Worm (Caenorhabditis elegans) whole organism, L3 larva: ENCODE results near the gene qui-1.
"Not testable (repeated sequence)": the region's sequence is repeated elsewhere in the genome, so short reads cannot be mapped to it uniquely, and the experiment has no call there.

Source experiments
- R02D3.7 ChIP-seq: fragments of 150-350 bp; optimal IDR thresholded peaks from 2 replicates; lab custom pipeline; 2014; ENCODE audit warnings: missing biosample characterization, missing genetic modification characterization
- aly-2 ChIP-seq: fragments of 150-350 bp; optimal IDR thresholded peaks from 2 replicates; lab custom pipeline; 2014; ENCODE audit warnings: missing biosample characterization, missing genetic modification characterization
- ceh-82 ChIP-seq: fragments of 150-350 bp; optimal IDR thresholded peaks from 2 replicates; lab custom pipeline; 2014; ENCODE audit warnings: missing biosample characterization, missing genetic modification characterization
- daf-12 ChIP-seq: fragments of 150-350 bp; optimal IDR thresholded peaks from 2 replicates; lab custom pipeline; 2014; ENCODE audit warnings: missing biosample characterization, missing genetic modification reagents, missing genetic modification characterization
- egl-5 ChIP-seq: fragments of 150-350 bp; optimal IDR thresholded peaks from 2 replicates; lab custom pipeline; 2017; ENCODE audit warnings: missing biosample characterization, missing genetic modification reagents, missing genetic modification characterization, inconsistent platforms
- elt-1 ChIP-seq: fragments of 150-350 bp; optimal IDR thresholded peaks from 2 replicates; lab custom pipeline; 2014; ENCODE audit warnings: missing biosample characterization, missing genetic modification characterization
- elt-3 ChIP-seq, 3 experiments: fragments of 150-350 bp in 1 of 3; sonication (generic microtip) in 2 of 3; optimal IDR thresholded peaks; 2 replicates in 2 of 3; 4 replicates in 1 of 3; lab custom pipeline; 2014 to 2017; ENCODE audit warnings: missing biosample characterization in 3 of 3, missing genetic modification characterization in 3 of 3
- eor-1 ChIP-seq, 2 experiments: fragments of 150-350 bp; optimal IDR thresholded peaks; 2 replicates each; lab custom pipeline; 2014 to 2018; ENCODE audit warnings: missing biosample characterization in 2 of 2, missing genetic modification characterization in 2 of 2
- fkh-10 ChIP-seq: sonication (generic microtip); optimal IDR thresholded peaks from 2 replicates; lab custom pipeline; 2017; ENCODE audit warnings: missing biosample characterization, missing genetic modification reagents, missing genetic modification characterization
- fkh-2 ChIP-seq: fragments of 150-350 bp; optimal IDR thresholded peaks from 2 replicates; lab custom pipeline; 2014; ENCODE audit warnings: missing biosample characterization, missing genetic modification reagents, missing genetic modification characterization
- fos-1 ChIP-seq: fragments of 150-350 bp; optimal IDR thresholded peaks from 2 replicates; lab custom pipeline; 2014; ENCODE audit warnings: missing biosample characterization, missing genetic modification characterization
- jun-1 ChIP-seq: fragments of 150-350 bp; optimal IDR thresholded peaks from 2 replicates; lab custom pipeline; 2014; ENCODE audit warnings: missing biosample characterization, missing genetic modification reagents, missing genetic modification characterization
- lin-15B ChIP-seq: fragments of 150-350 bp; optimal IDR thresholded peaks from 2 replicates; lab custom pipeline; 2014; ENCODE audit warnings: missing biosample characterization, missing genetic modification characterization
- lsy-12 ChIP-seq: sonication (generic microtip); optimal IDR thresholded peaks from 2 replicates; lab custom pipeline; 2016; ENCODE audit warnings: mild to moderate bottlenecking, missing genetic modification characterization, missing compliant biosample characterization
- mdl-1 ChIP-seq: fragments of 150-350 bp; optimal IDR thresholded peaks from 2 replicates; lab custom pipeline; 2014; ENCODE audit warnings: missing biosample characterization, missing genetic modification characterization
- nhr-11 ChIP-seq: fragments of 150-350 bp; optimal IDR thresholded peaks from 2 replicates; lab custom pipeline; 2014; ENCODE audit warnings: missing biosample characterization, missing genetic modification characterization
- nhr-12 ChIP-seq: fragments of 150-350 bp; optimal IDR thresholded peaks from 2 replicates; lab custom pipeline; 2014; ENCODE audit warnings: missing biosample characterization, missing genetic modification characterization
- nhr-237 ChIP-seq: fragments of 150-350 bp; optimal IDR thresholded peaks from 2 replicates; lab custom pipeline; 2014; ENCODE audit warnings: missing biosample characterization, missing genetic modification characterization
- nhr-25 ChIP-seq: sonication (generic microtip); optimal IDR thresholded peaks from 2 replicates; lab custom pipeline; 2017; ENCODE audit warnings: missing biosample characterization, missing genetic modification characterization
- nhr-67 ChIP-seq: fragments of 150-350 bp; optimal IDR thresholded peaks from 2 replicates; lab custom pipeline; 2014; ENCODE audit warnings: missing biosample characterization, missing genetic modification characterization
- nhr-76 ChIP-seq: fragments of 150-350 bp; sonication (generic microtip); optimal IDR thresholded peaks from 5 replicates; lab custom pipeline; 2014; ENCODE audit warnings: missing biosample characterization, missing genetic modification characterization
- pha-4 ChIP-seq: fragments of 150-350 bp; optimal IDR thresholded peaks from 2 replicates; lab custom pipeline; 2014; ENCODE audit warnings: missing biosample characterization, missing genetic modification reagents, missing genetic modification characterization
- sea-2 ChIP-seq: fragments of 150-350 bp; sonication (generic microtip); optimal IDR thresholded peaks from 4 replicates; lab custom pipeline; 2014; ENCODE audit warnings: missing biosample characterization, missing genetic modification reagents, missing genetic modification characterization
- snpc-4 ChIP-seq: fragments of 150-350 bp; optimal IDR thresholded peaks from 2 replicates; lab custom pipeline; 2014; ENCODE audit warnings: missing biosample characterization, missing genetic modification characterization
- tbx-2 ChIP-seq: sonication (generic microtip); optimal IDR thresholded peaks from 2 replicates; lab custom pipeline; 2016; ENCODE audit warnings: mild to moderate bottlenecking, missing genetic modification characterization, missing compliant biosample characterization
- unc-39 ChIP-seq: sonication (generic microtip); optimal IDR thresholded peaks from 4 replicates; lab custom pipeline; 2017; ENCODE audit warnings: missing biosample characterization, missing genetic modification characterization
- unc-62 ChIP-seq: fragments of 150-350 bp; sonication (generic microtip); optimal IDR thresholded peaks from 4 replicates; lab custom pipeline; 2014; ENCODE audit warnings: missing biosample characterization, missing genetic modification reagents, missing genetic modification characterization
- zag-1 ChIP-seq: fragments of 150-350 bp; optimal IDR thresholded peaks from 2 replicates; lab custom pipeline; 2014; ENCODE audit warnings: missing biosample characterization, missing genetic modification characterization
- ztf-11 ChIP-seq: fragments of 150-350 bp; optimal IDR thresholded peaks from 2 replicates; lab custom pipeline; 2014; ENCODE audit warnings: missing biosample characterization, missing genetic modification characterization

qui-1 gene

ce11 chrIV:13575673-13576072 is 14.0 kb downstream of the qui-1 start:
- TF ChIP-seq egl-5 (tag; lab: Kevin White, UChicago) (no peak), pha-4 (tag; lab: Kevin White, UChicago) (no peak), fkh-2 (tag; lab: Kevin White, UChicago) (no peak), eor-1 (tag; optimal IDR thresholded peaks at IDR 0.05; lab: Kevin White, UChicago) (no peak), fkh-10 (no peak), nhr-237 (tag; lab: Kevin White, UChicago) (no peak), daf-12 (tag; lab: Kevin White, UChicago) (no peak), mdl-1 (no peak), nhr-11 (tag; lab: Kevin White, UChicago) (no peak), unc-39 (tag; lab: Kevin White, UChicago) (no peak), lin-15B (tag; lab: Kevin White, UChicago) (no peak)

DNA sequence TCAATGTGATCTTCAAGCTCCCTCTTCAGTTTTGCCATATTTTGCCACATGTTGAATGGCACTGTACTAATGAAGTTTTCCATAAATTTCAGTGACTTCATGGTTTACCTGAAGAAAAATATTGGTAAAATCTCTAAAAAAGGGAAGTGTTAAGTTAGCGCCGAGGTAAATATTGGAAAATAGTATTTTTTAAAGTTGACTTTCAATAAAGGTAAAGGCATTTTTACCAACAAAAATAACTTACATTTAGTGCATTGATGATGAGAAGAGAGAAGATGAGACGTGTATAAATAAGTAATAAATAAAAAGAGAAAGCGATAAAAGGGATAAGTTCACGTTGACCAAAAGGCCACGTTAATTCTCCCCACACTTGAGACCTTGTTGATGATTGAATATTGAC is 16.5 kb downstream of the qui-1 start, which contains the start of gene Y45F10B.8:
Gene Y45F10B.8 (minus strand): TSS at position 101 of the 400 bp plus-strand sequence.
- not testable (repeated sequence) for TF ChIP-seq nhr-25; sea-2 (GFP tag; lab: Kevin White, UChicago); nhr-67 (tag; lab: Kevin White, UChicago)

DNA sequence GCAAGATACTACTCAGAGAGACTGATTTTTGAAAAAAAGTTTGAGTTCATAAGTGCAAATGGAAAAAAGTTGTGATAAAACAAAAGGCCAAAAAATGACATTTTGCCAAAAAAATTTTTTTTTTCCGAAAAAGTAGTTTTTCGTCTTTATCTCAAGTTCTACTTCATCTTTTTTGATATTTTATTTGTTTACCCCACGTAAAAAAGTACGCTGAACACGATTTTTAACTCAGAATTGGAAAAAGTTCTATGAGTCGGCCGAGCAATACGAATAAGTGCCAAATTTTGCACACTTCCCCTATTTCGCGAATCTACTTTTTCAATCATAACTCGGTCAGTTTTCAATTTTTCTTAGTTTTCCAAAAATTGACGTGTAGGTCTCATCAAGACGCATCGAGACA is 17.3 kb downstream of the qui-1 start, which contains the start of gene sru-16:
Gene sru-16 (plus strand): TSS at position 301 of the 400 bp plus-strand sequence.
- not testable (repeated sequence) for TF ChIP-seq elt-1; aly-2 (tag; lab: Kevin White, UChicago); nhr-11 (tag; lab: Kevin White, UChicago)

DNA sequence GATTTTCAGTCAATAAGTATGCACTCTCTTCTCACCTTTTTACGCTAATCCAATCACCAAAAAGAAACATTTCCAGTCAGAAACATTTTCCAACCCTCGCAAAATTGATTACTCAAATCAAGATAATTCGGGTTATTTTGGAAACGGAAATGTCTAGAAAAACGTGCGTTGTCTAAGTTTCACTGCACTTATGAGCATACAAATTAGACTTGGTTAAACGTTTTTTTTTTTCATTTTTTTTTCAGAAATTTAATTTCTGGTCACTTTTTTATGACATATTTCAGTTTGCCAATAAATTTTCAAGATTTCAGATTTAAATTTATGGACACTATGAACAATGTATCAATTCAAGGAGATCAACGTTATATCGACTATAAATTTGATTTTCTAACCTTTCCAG is 21.2 kb downstream of the qui-1 start, which contains the start of gene sru-12:
Gene sru-12 (plus strand): TSS at position 301 of the 400 bp plus-strand sequence.
- TF ChIP-seq tbx-2 (tag; lab: Kevin White, UChicago), result no peak
- no peak for TF ChIP-seq nhr-25

DNA sequence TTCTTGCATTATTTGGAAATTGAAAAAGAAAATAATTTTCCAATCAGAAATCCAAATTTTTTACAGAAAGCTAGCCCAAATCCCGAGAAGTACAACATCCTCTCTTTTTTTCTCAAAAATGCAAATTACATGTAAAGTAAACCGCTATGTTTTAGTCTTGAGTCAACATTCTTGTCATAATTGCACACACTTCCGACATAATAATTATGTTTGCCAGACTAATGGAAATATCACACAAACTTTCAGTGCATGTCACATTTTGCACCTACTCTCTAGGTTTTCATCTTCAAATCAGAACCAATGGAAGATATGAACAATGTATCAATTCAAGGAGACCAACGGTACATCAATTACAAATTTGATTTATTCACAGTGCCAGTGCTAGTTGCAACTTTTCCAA is 23.0 kb downstream of the qui-1 start, which contains the start of gene sru-11:
Gene sru-11 (plus strand): TSS at position 301 of the 400 bp plus-strand sequence.
- TF ChIP-seq lin-15B (tag; lab: Kevin White, UChicago), result no peak
- TF ChIP-seq mdl-1, result no peak
- no peak for TF ChIP-seq nhr-76
- TF ChIP-seq nhr-12, result no peak
- no peak for TF ChIP-seq unc-39 (tag; lab: Kevin White, UChicago)
- no peak for TF ChIP-seq zag-1 (tag; lab: Kevin White, UChicago)
- TF ChIP-seq snpc-4 (tag; lab: Kevin White, UChicago), result no peak
- TF ChIP-seq aly-2 (tag; lab: Kevin White, UChicago), result no peak
- no peak for TF ChIP-seq R02D3.7
- no peak for TF ChIP-seq lsy-12 (tag; lab: Kevin White, UChicago)
- no peak for TF ChIP-seq pha-4 (tag; lab: Kevin White, UChicago)
- TF ChIP-seq, all 47 proteins: peak for 0

- TF ChIP-seq nhr-67 (tag; lab: Kevin White, UChicago), result no peak
- TF ChIP-seq unc-62 (GFP tag; lab: Kevin White, UChicago), result no peak
- no peak for TF ChIP-seq snpc-4 (tag; lab: Kevin White, UChicago)
- no peak for TF ChIP-seq unc-39 (tag; lab: Kevin White, UChicago)
- TF ChIP-seq fos-1 (tag; lab: Kevin White, UChicago), result no peak
- TF ChIP-seq ceh-82 (tag; lab: Kevin White, UChicago), result no peak
- TF ChIP-seq elt-1, result no peak
- TF ChIP-seq lsy-12 (tag; lab: Kevin White, UChicago), result no peak
- TF ChIP-seq elt-3 (tag; optimal IDR thresholded peaks at IDR 0.05; lab: Kevin White, UChicago), result no peak
- no peak for TF ChIP-seq jun-1 (tag; lab: Kevin White, UChicago)
Measured at ce11 chrIV:13587175-13587574, 25.5 kb downstream of the qui-1 start, which contains the start of gene Y45F10B.12. Y45F10B.12 (plus strand) TSS chrIV:13587475.

ce11 chrIV:13588544-13589043 is 26.9 kb downstream of the qui-1 start, which contains the start of gene sru-9:
sru-9 (plus strand) TSS chrIV:13588993.
- TF ChIP-seq ztf-11; nhr-67 (tag; lab: Kevin White, UChicago); elt-3 (tag; optimal IDR thresholded peaks at IDR 0.05; lab: Kevin White, UChicago): not testable (repeated sequence)
